Worm (Caenorhabditis elegans): ENCODE data around the gene ctsa-1.2.

Gene ctsa-1.2

DNA sequence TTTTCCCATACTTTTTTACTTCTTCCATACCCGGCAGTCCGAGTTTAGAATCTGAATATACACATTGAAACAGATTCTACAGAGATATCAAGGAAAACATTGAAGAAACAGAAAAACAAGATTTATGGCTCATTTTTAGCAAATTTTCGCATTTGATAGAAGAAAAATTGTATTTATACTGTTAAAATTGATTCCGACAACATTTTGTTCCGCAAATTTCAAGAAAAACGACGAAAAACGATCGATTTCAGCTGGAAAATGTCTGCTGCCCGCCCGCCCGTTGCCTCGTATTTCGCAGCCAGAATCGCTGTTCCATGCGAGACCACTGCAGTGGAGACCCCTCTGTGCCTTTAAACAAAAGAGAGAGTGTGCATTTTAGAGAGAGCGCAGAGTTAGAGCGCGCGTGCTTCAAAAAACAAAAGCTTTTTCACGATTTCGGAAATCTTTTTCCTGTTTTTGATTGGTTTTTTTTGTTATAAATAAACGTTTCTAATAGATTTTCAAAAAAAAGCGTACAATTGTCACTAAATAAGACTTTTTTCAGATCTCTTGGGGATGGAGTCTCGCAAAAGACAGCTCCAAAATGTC, 38.8 kb downstream of the ctsa-1.2 start, which contains the start of the genes patr-1 and dna-2 (continued):
- TF ChIP-seq nfya-1 (tag; optimal IDR thresholded peaks at IDR 0.05; ENCODE audit: borderline replicate concordance, insufficient read depth) (no peak), somi-1 (GFP tag; optimal IDR thresholded peaks at IDR 0.05) (no peak), ceh-91 (GFP tag; IDR thresholded peaks at IDR 0.05) (peak; percentile 69), madf-10 (tag; optimal IDR thresholded peaks at IDR 0.05) (no peak), F57C9.4 (tag; optimal IDR thresholded peaks at IDR 0.05) (no peak), repo-1 (tag; optimal IDR thresholded peaks at IDR 0.05) (no peak), egl-18 (GFP tag; IDR thresholded peaks at IDR 0.05) (no peak), hmg-1.2 (GFP tag; IDR thresholded peaks at IDR 0.05) (peak; percentile 95), K12H6.12 (tag; optimal IDR thresholded peaks at IDR 0.05) (no peak), B0336.3 (GFP tag; IDR thresholded peaks at IDR 0.05) (no peak), madf-3 (GFP tag; IDR thresholded peaks at IDR 0.05) (0 out of 2 replicates have a peak, but pooled peaks have one; percentile 21), ztf-18 (tag; optimal IDR thresholded peaks at IDR 0.05) (peak; percentile 16), cebp-2 (GFP tag; IDR thresholded peaks at IDR 0.05) (no peak), nfya-2 (GFP tag; IDR thresholded peaks at IDR 0.05) (no peak), mxl-1 (tag; optimal IDR thresholded peaks at IDR 0.05) (no peak), aptf-2 (GFP tag; conservative IDR thresholded peaks at IDR 0.05) (no peak), lin-26 (GFP tag; IDR thresholded peaks at IDR 0.05) (no peak), ztf-28 (GFP tag; IDR thresholded peaks at IDR 0.05) (no peak), F49E8.2 (tag; optimal IDR thresholded peaks at IDR 0.05; ENCODE audit: insufficient read depth) (no peak), B0035.1 (tag; optimal IDR thresholded peaks at IDR 0.05) (no peak), Y67H2A.10 (GFP tag; conservative IDR thresholded peaks at IDR 0.05) (no peak), gei-17 (GFP tag; optimal IDR thresholded peaks at IDR 0.05) (no peak), F55B11.4 (tag; optimal IDR thresholded peaks at IDR 0.05; ENCODE audit: borderline replicate concordance, insufficient read depth) (no peak), akir-1 (GFP tag; optimal IDR thresholded peaks at IDR 0.05) (no peak), snpc-1.1 (tag; optimal IDR thresholded peaks at IDR 0.05; ENCODE audit: insufficient read depth) (peak; percentile 29), tbp1 (GFP tag; optimal IDR thresholded peaks at IDR 0.05) (peak; percentile 1), let-526 (GFP tag; IDR thresholded peaks at IDR 0.05) (no peak), B0019.2 (GFP tag; conservative IDR thresholded peaks at IDR 0.05) (no peak), zim-3 (tag; optimal IDR thresholded peaks at IDR 0.05) (no peak), nhr-80 (tag; optimal IDR thresholded peaks at IDR 0.05) (peak; percentile 24), bed-2 (GFP tag; IDR thresholded peaks at IDR 0.05) (no peak), C06A6.2 (GFP tag; conservative IDR thresholded peaks at IDR 0.05) (no peak), egrh-3 (GFP tag; IDR thresholded peaks at IDR 0.05) (no peak), unc-62 (GFP tag; optimal IDR thresholded peaks at IDR 0.05) (no peak), rpc-1 (optimal IDR thresholded peaks at IDR 0.05) (no peak), rpc-1 (tag; optimal IDR thresholded peaks at IDR 0.05) (no peak), rcor-1 (GFP tag; IDR thresholded peaks at IDR 0.05) (no peak), mcd-1 (GFP tag; IDR thresholded peaks at IDR 0.05) (peak; percentile 61), F39B2.1 (GFP tag; IDR thresholded peaks at IDR 0.05) (no peak), him-1 (tag; optimal IDR thresholded peaks at IDR 0.05) (no peak), ceh-79 (tag; optimal IDR thresholded peaks at IDR 0.05) (no peak), athp-1 (tag; optimal IDR thresholded peaks at IDR 0.05) (no peak), B0261.1 (tag; optimal IDR thresholded peaks at IDR 0.05) (no peak), lag-1 (GFP tag; IDR thresholded peaks at IDR 0.05) (no peak), tlf-1 (GFP tag; optimal IDR thresholded peaks at IDR 0.05) (no peak), atf-7 (tag; optimal IDR thresholded peaks at IDR 0.05) (no peak), Y53G8AR.9 (GFP tag; conservative IDR thresholded peaks at IDR 0.05) (no peak), aptf-3 (GFP tag; IDR thresholded peaks at IDR 0.05) (no peak), F10E7.11 (tag; optimal IDR thresholded peaks at IDR 0.05) (no peak), bed-1 (GFP tag; IDR thresholded peaks at IDR 0.05) (no peak)

All from whole organism, young adult.